Worm (Caenorhabditis elegans) whole organism, L1 larva: ENCODE measurements around the gene dbn-1.
"Not testable (repeated sequence)": the region's sequence is repeated elsewhere in the genome, so short reads cannot be mapped to it uniquely, and the experiment has no call there.

Experiments
- C04F5.9 ChIP-seq: sonication (generic microtip); optimal IDR thresholded peaks from 2 replicates; lab custom pipeline; 2016; ENCODE audit warnings: missing genetic modification characterization, missing compliant biosample characterization
- F16B12.6 ChIP-seq: fragments of 150-350 bp; optimal IDR thresholded peaks from 2 replicates; lab custom pipeline; 2014; ENCODE audit warnings: missing biosample characterization, missing genetic modification characterization
- ceh-82 ChIP-seq, 3 experiments: fragments of 150-350 bp in 1 of 3; sonication (generic microtip) in 2 of 3; optimal IDR thresholded peaks; 2 replicates each; lab custom pipeline; 2014 to 2017; ENCODE audit warnings: missing biosample characterization in 3 of 3, missing genetic modification characterization in 3 of 3
- ceh-88 ChIP-seq: fragments of 200-800 bp; sonication (Bioruptor generic); IDR thresholded peaks from 2 replicates; pipeline ENCODE4 v1.3.6; 2022; ENCODE audit warnings: missing genetic modification characterization, missing compliant biosample characterization
- dsc-1 ChIP-seq: sonication (generic microtip); optimal IDR thresholded peaks from 2 replicates; lab custom pipeline; 2016; ENCODE audit warnings: mild to moderate bottlenecking, missing genetic modification characterization, missing compliant biosample characterization
- efl-3 ChIP-seq: fragments of 200-800 bp; sonication (Bioruptor generic); optimal IDR thresholded peaks from 2 replicates; lab custom pipeline; 2018; ENCODE audit warnings: mild to moderate bottlenecking, missing genetic modification characterization, missing compliant biosample characterization
- egl-13 ChIP-seq: sonication (generic microtip); optimal IDR thresholded peaks from 2 replicates; lab custom pipeline; 2016; ENCODE audit warnings: missing genotype, missing genetic modification reagents, missing genetic modification characterization, missing compliant biosample characterization
- elt-3 ChIP-seq, 6 experiments: fragments of 150-350 bp in 1 of 6; sonication (generic microtip); optimal IDR thresholded peaks; 2 replicates each; lab custom pipeline; 2017 to 2018; ENCODE audit warnings: missing biosample characterization in 6 of 6, missing genetic modification characterization in 6 of 6, inconsistent platforms in 1 of 6
- ets-5 ChIP-seq: fragments of 200-800 bp; sonication (Bioruptor generic); IDR thresholded peaks from 2 replicates; pipeline ENCODE4 v1.3.6; 2022; ENCODE audit warnings: missing genetic modification characterization, missing compliant biosample characterization
- fkh-8 ChIP-seq: sonication (generic microtip); optimal IDR thresholded peaks from 2 replicates; lab custom pipeline; 2016; ENCODE audit warnings: mild to moderate bottlenecking, missing genetic modification characterization, missing compliant biosample characterization
- hlh-17 ChIP-seq: fragments of 200-800 bp; sonication (Bioruptor generic); optimal IDR thresholded peaks from 2 replicates; lab custom pipeline; 2018; ENCODE audit warnings: missing genetic modification characterization, mild to moderate bottlenecking, missing compliant biosample characterization, moderate library complexity, borderline replicate concordance
- isw-1 ChIP-seq: fragments of 200-800 bp; sonication (Bioruptor generic); IDR thresholded peaks from 2 replicates; pipeline ENCODE4 v1.3.6; 2022; ENCODE audit warnings: missing genetic modification characterization, missing compliant biosample characterization
- jun-1 ChIP-seq: fragments of 150-350 bp; optimal IDR thresholded peaks from 2 replicates; lab custom pipeline; 2014; ENCODE audit warnings: missing biosample characterization, missing genetic modification reagents, missing genetic modification characterization
- lin-13 ChIP-seq: fragments of 150-350 bp; optimal IDR thresholded peaks from 2 replicates; lab custom pipeline; 2014; ENCODE audit warnings: missing biosample characterization, missing genetic modification reagents, missing genetic modification characterization
- lin-15B ChIP-seq: fragments of 150-350 bp; sonication (generic microtip); optimal IDR thresholded peaks from 3 replicates; lab custom pipeline; 2014; ENCODE audit warnings: missing biosample characterization, missing genetic modification characterization
- lin-35 ChIP-seq, 2 experiments: fragments of 150-350 bp; optimal IDR thresholded peaks; 2 replicates each; lab custom pipeline; 2014; ENCODE audit warnings: missing biosample characterization in 2 of 2, missing genetic modification characterization in 2 of 2, missing genetic modification reagents in 2 of 2
- lir-3 ChIP-seq: sonication (generic microtip); optimal IDR thresholded peaks from 2 replicates; lab custom pipeline; 2016; ENCODE audit warnings: mild to moderate bottlenecking, missing genetic modification characterization, moderate library complexity, missing compliant biosample characterization; ENCODE audit not compliant: poor library complexity
- mdl-1 ChIP-seq, 2 experiments: fragments of 150-350 bp; optimal IDR thresholded peaks; 2 replicates each; lab custom pipeline; 2014 to 2017; ENCODE audit warnings: missing biosample characterization in 2 of 2, missing genetic modification characterization in 2 of 2, inconsistent platforms in 1 of 2
- mep-1 ChIP-seq: fragments of 150-350 bp; optimal IDR thresholded peaks from 2 replicates; lab custom pipeline; 2014; ENCODE audit warnings: missing biosample characterization, missing genetic modification characterization
- nhr-12 ChIP-seq: sonication (generic microtip); optimal IDR thresholded peaks from 2 replicates; lab custom pipeline; 2017; ENCODE audit warnings: missing biosample characterization, missing genetic modification characterization
- nhr-19 ChIP-seq: fragments of 200-800 bp; sonication (Bioruptor generic); conservative IDR thresholded peaks from 2 replicates; pipeline ENCODE4 v1.3.6; 2022; ENCODE audit warnings: missing genetic modification characterization, missing compliant biosample characterization
- nhr-20 ChIP-seq: sonication (generic microtip); optimal IDR thresholded peaks from 2 replicates; lab custom pipeline; 2016; ENCODE audit warnings: mild to moderate bottlenecking, missing genetic modification characterization, missing compliant biosample characterization
- nhr-28 ChIP-seq: fragments of 150-350 bp; optimal IDR thresholded peaks from 2 replicates; lab custom pipeline; 2014; ENCODE audit warnings: missing biosample characterization, missing genetic modification characterization
- nhr-76 ChIP-seq: sonication (generic microtip); optimal IDR thresholded peaks from 2 replicates; lab custom pipeline; 2017; ENCODE audit warnings: missing biosample characterization, missing genetic modification characterization
- nhr-77 ChIP-seq: fragments of 150-350 bp; optimal IDR thresholded peaks from 2 replicates; lab custom pipeline; 2014; ENCODE audit warnings: missing biosample characterization, missing genetic modification characterization
- nhr-85 ChIP-seq: sonication (generic microtip); peaks from one replicate; lab custom pipeline; 2016; ENCODE audit warnings: missing genetic modification characterization, inconsistent platforms, missing compliant biosample characterization
- skn-1 ChIP-seq: fragments of 150-350 bp; optimal IDR thresholded peaks from 2 replicates; lab custom pipeline; 2014; ENCODE audit warnings: missing biosample characterization, missing genetic modification characterization
- sox-4 ChIP-seq: sonication (generic microtip); optimal IDR thresholded peaks from 2 replicates; lab custom pipeline; 2016; ENCODE audit warnings: missing genetic modification characterization, missing compliant biosample characterization
- sptf-1 ChIP-seq: fragments of 150-350 bp; optimal IDR thresholded peaks from 2 replicates; lab custom pipeline; 2014; ENCODE audit warnings: missing biosample characterization, missing genetic modification characterization
- swsn-7 ChIP-seq: sonication (generic microtip); optimal IDR thresholded peaks from 2 replicates; lab custom pipeline; 2016; ENCODE audit warnings: missing genetic modification characterization, missing compliant biosample characterization
- tbx-2 ChIP-seq: sonication (generic microtip); optimal IDR thresholded peaks from 2 replicates; lab custom pipeline; 2016; ENCODE audit warnings: missing genetic modification characterization, missing compliant biosample characterization
- unc-62 ChIP-seq: fragments of 150-350 bp; optimal IDR thresholded peaks from 2 replicates; lab custom pipeline; 2014; ENCODE audit warnings: missing biosample characterization, missing genetic modification reagents, missing genetic modification characterization
- unc-86 ChIP-seq: sonication (generic microtip); optimal IDR thresholded peaks from 2 replicates; lab custom pipeline; 2016; ENCODE audit warnings: missing genetic modification characterization, missing compliant biosample characterization
- unc-98 ChIP-seq: fragments of 200-800 bp; sonication (Bioruptor generic); IDR thresholded peaks from 2 replicates; pipeline ENCODE4 v1.3.6; 2022; ENCODE audit warnings: missing genetic modification characterization, missing compliant biosample characterization
- zag-1 ChIP-seq: fragments of 150-350 bp; optimal IDR thresholded peaks from 2 replicates; lab custom pipeline; 2014; ENCODE audit warnings: missing biosample characterization, missing genetic modification characterization
- zip-4 ChIP-seq: fragments of 200-800 bp; sonication (Bioruptor generic); optimal IDR thresholded peaks from 2 replicates; lab custom pipeline; 2018; ENCODE audit warnings: mild to moderate bottlenecking, missing genetic modification characterization, moderate library complexity, missing compliant biosample characterization

Gene dbn-1

ce11 chrIII:13759691-13760090 is 2.2 kb downstream of the dbn-1 start:
- no peak for TF ChIP-seq efl-3 (GFP tag; lab: Kevin White, UChicago)
- no peak for TF ChIP-seq nhr-85 (tag; lab: Kevin White, UChicago)
- TF ChIP-seq C04F5.9 (tag; lab: Kevin White, UChicago) = no peak
- no peak for TF ChIP-seq hlh-17 (GFP tag; lab: Kevin White, UChicago)
- no peak for TF ChIP-seq ceh-88 (GFP tag; lab: Robert Waterston, UW)
- TF ChIP-seq dsc-1 (tag; lab: Kevin White, UChicago) = no peak

DNA sequence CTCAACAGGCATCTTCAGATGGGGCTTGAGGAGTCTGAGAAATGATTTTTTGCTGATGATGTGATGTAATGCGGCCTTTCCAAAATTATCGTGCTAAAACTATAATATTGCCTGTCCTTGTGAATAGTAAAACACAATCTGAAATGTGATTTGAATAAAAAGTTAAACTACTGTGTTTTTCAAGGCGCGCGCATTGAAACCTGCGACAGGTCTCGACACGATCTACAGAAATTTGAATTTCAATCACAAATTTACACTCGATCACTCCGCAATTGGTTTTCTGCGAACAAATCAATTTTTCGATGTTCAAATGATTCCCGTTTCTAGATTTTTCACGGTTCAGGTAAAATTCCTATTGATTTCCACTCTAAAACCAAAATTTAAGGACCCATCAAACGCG is 6.2 kb downstream of the dbn-1 start, which contains the start of gene toca-2:
toca-2 (plus strand) TSS at position 208 of the 400 bp plus-strand sequence.
- TF ChIP-seq nhr-12 (no peak), sox-4 (tag; lab: Kevin White, UChicago) (no peak), lir-3 (tag; lab: Kevin White, UChicago) (no peak), sptf-1 (no peak), fkh-8 (tag; lab: Kevin White, UChicago) (no peak), nhr-28 (tag; lab: Kevin White, UChicago) (no peak), lin-35 (GFP tag; optimal IDR thresholded peaks at IDR 0.05; lab: Kevin White, UChicago) (no peak), egl-13 (tag; lab: Kevin White, UChicago) (no peak), nhr-77 (tag; lab: Kevin White, UChicago) (no peak), ceh-82 (tag; optimal IDR thresholded peaks at IDR 0.05; lab: Kevin White, UChicago) (no peak)

DNA sequence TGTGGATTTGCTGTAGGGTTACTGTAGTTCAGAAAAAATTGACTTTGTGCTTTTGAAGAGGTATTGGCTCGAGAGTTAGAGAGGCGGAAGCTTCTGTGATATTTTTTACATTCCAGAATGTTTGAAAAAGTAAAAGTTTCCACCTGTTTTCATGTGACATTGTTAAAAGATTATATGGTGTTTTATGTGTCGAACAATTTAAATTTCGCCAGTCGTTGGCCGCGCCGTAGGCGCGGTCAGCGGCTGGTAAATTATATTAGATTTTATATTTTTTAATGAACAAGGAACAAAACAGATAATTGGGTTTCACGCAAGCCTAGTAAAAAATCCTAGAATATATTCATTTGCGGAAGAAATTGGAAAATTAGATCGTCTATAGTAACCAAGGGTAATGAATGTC is 10.7 kb downstream of the dbn-1 start, which contains the start of gene mlc-7:
mlc-7 (plus strand) TSS at position 301 of the 400 bp plus-strand sequence.
- not testable (repeated sequence) for TF ChIP-seq lir-3 (tag; lab: Kevin White, UChicago); unc-62 (GFP tag; lab: Kevin White, UChicago); swsn-7
- TF ChIP-seq, all 84 proteins: peak for 0; not testable (repeated sequence) for 84

- no peak for TF ChIP-seq sox-4 (tag; lab: Kevin White, UChicago)
- TF ChIP-seq lin-35 (GFP tag; optimal IDR thresholded peaks at IDR 0.05; lab: Kevin White, UChicago) = no peak
- TF ChIP-seq nhr-19 = no peak
- TF ChIP-seq ets-5 (GFP tag; lab: Robert Waterston, UW) = no peak
- TF ChIP-seq zag-1 (tag; lab: Kevin White, UChicago) = no peak
- TF ChIP-seq unc-98 (GFP tag; lab: Robert Waterston, UW) = no peak
- no peak for TF ChIP-seq jun-1 (tag; lab: Kevin White, UChicago)
- no peak for TF ChIP-seq nhr-20 (tag; lab: Kevin White, UChicago)
- TF ChIP-seq unc-86 (tag; lab: Kevin White, UChicago) = no peak
- TF ChIP-seq F16B12.6 (tag; lab: Kevin White, UChicago) = no peak
- TF ChIP-seq zip-4 (GFP tag; lab: Kevin White, UChicago) = no peak
- no peak for TF ChIP-seq mep-1 (tag; lab: Kevin White, UChicago)
- no peak for TF ChIP-seq mdl-1 (tag; optimal IDR thresholded peaks at IDR 0.05; lab: Kevin White, UChicago)
These were observed 13.6 kb downstream of the dbn-1 start, which contains the start of gene K08E3.2 for ce11 chrIII:13748312-13748711. TSS of gene K08E3.2 (minus strand) at chrIII:13748686.

- no peak for TF ChIP-seq lin-15B (tag; lab: Kevin White, UChicago)
- TF ChIP-seq skn-1 (tag; lab: Kevin White, UChicago) = no peak
- no peak for TF ChIP-seq tbx-2 (tag; lab: Kevin White, UChicago)
- no peak for TF ChIP-seq isw-1 (GFP tag; lab: Robert Waterston, UW)
- no peak for TF ChIP-seq ceh-82 (tag; optimal IDR thresholded peaks at IDR 0.05; lab: Kevin White, UChicago)
- TF ChIP-seq elt-3 (tag; optimal IDR thresholded peaks at IDR 0.05; lab: Kevin White, UChicago) = no peak
- no peak for TF ChIP-seq lin-13 (GFP tag; lab: Kevin White, UChicago)
- no peak for TF ChIP-seq nhr-76 (tag; lab: Kevin White, UChicago)
- no peak for TF ChIP-seq lin-35 (GFP tag; optimal IDR thresholded peaks at IDR 0.05; lab: Kevin White, UChicago)
These were observed 17.9 kb downstream of the dbn-1 start, which contains the start of gene tyr-2 for ce11 chrIII:13743922-13744321. TSS of gene tyr-2 (plus strand) at chrIII:13744222.
